Worm (Caenorhabditis elegans) whole organism, L2 larva: ENCODE data around the gene C52B9.10.

ENCODE experiments used
- R02D3.7 ChIP-seq: fragments of 150-350 bp; optimal IDR thresholded peaks from 2 replicates; lab custom pipeline; 2014; ENCODE audit warnings: missing biosample characterization, missing genetic modification characterization
- ama-1 ChIP-seq: fragments of 150-350 bp; optimal IDR thresholded peaks from 2 replicates; lab custom pipeline; 2018; ENCODE audit warnings: inconsistent platforms
- lsy-2 ChIP-seq, 2 experiments: fragments of 150-350 bp in 1 of 2; sonication (generic microtip) in 1 of 2; optimal IDR thresholded peaks; 2 replicates each; lab custom pipeline; 2014 to 2017; ENCODE audit warnings: missing biosample characterization in 2 of 2, missing genetic modification characterization in 2 of 2
- nhr-10 ChIP-seq: sonication (generic microtip); optimal IDR thresholded peaks from 2 replicates; lab custom pipeline; 2017; ENCODE audit warnings: missing biosample characterization, missing genetic modification characterization
- nhr-11 ChIP-seq: fragments of 150-350 bp; optimal IDR thresholded peaks from 2 replicates; lab custom pipeline; 2014; ENCODE audit warnings: missing biosample characterization, missing genetic modification characterization
- nhr-23 ChIP-seq: fragments of 150-350 bp; optimal IDR thresholded peaks from 2 replicates; lab custom pipeline; 2014; ENCODE audit warnings: missing biosample characterization, missing genetic modification reagents, missing genetic modification characterization
- nhr-237 ChIP-seq: fragments of 150-350 bp; optimal IDR thresholded peaks from 2 replicates; lab custom pipeline; 2014; ENCODE audit warnings: missing biosample characterization, missing genetic modification characterization
- nhr-6 ChIP-seq: fragments of 150-350 bp; optimal IDR thresholded peaks from 2 replicates; lab custom pipeline; 2014; ENCODE audit warnings: missing biosample characterization, missing genetic modification characterization
- nhr-77 ChIP-seq: fragments of 150-350 bp; optimal IDR thresholded peaks from 2 replicates; lab custom pipeline; 2014; ENCODE audit warnings: missing biosample characterization, missing genetic modification characterization
- peb-1 ChIP-seq: fragments of 150-350 bp; optimal IDR thresholded peaks from 2 replicates; lab custom pipeline; 2014; ENCODE audit warnings: missing biosample characterization, missing genetic modification characterization
- ztf-11 ChIP-seq: sonication (generic microtip); optimal IDR thresholded peaks from 2 replicates; lab custom pipeline; 2017; ENCODE audit warnings: missing biosample characterization, missing genetic modification characterization

ce11 chrX:4317095-4317494 lies 43.4 kb downstream of the C52B9.10 start:
- TF ChIP-seq R02D3.7 (no peak), ama-1 (no peak), nhr-6 (tag; lab: Kevin White, UChicago) (no peak), nhr-10 (no peak), nhr-77 (no peak), ztf-11 (tag; lab: Kevin White, UChicago) (no peak), nhr-237 (tag; lab: Kevin White, UChicago) (no peak), nhr-23 (no peak), lsy-2 (tag; optimal IDR thresholded peaks at IDR 0.05; lab: Kevin White, UChicago) (no peak), peb-1 (no peak), nhr-11 (tag; lab: Kevin White, UChicago) (no peak)
